Worm (Caenorhabditis elegans) whole organism, early embryonic: ENCODE data around the gene F46H6.5.

ENCODE experiments used
- B0310.2 ChIP-seq: sonication (generic microtip); optimal IDR thresholded peaks from 2 replicates; lab custom pipeline; 2016; ENCODE audit warnings: mild to moderate bottlenecking, missing genetic modification characterization, missing compliant biosample characterization
- F13C5.2 ChIP-seq: sonication (generic microtip); optimal IDR thresholded peaks from 2 replicates; lab custom pipeline; 2017; ENCODE audit warnings: mild to moderate bottlenecking, missing genetic modification characterization, inconsistent platforms, missing compliant biosample characterization
- aly-1 ChIP-seq: sonication (generic microtip); optimal IDR thresholded peaks from 2 replicates; lab custom pipeline; 2016; ENCODE audit warnings: missing genetic modification characterization, missing compliant biosample characterization
- ama-1 ChIP-seq: fragments of 150-350 bp; optimal IDR thresholded peaks from 2 replicates; lab custom pipeline; 2014
- ets-7 ChIP-seq: sonication (generic microtip); optimal IDR thresholded peaks from 2 replicates; lab custom pipeline; 2016; ENCODE audit warnings: missing genotype, missing genetic modification characterization, missing compliant biosample characterization
- flt-1 ChIP-seq: fragments of 200-800 bp; sonication (Bioruptor generic); IDR thresholded peaks from 2 replicates; pipeline ENCODE4 v1.3.6; 2022; ENCODE audit warnings: missing genetic modification characterization, missing compliant biosample characterization
- hmg-4 ChIP-seq: fragments of 200-800 bp; sonication (Bioruptor generic); optimal IDR thresholded peaks from 2 replicates; lab custom pipeline; 2018; ENCODE audit warnings: mild to moderate bottlenecking, missing genetic modification characterization, missing compliant biosample characterization
- pes-1 ChIP-seq: fragments of 200-800 bp; sonication (Bioruptor generic); IDR thresholded peaks from 2 replicates; pipeline ENCODE4 v1.3.6; 2022; ENCODE audit warnings: missing genetic modification reagents, missing genetic modification characterization, missing compliant biosample characterization
- tbx-11 ChIP-seq: fragments of 200-800 bp; sonication (Bioruptor generic); IDR thresholded peaks from 2 replicates; pipeline ENCODE4 v1.3.6; 2022; ENCODE audit warnings: missing genetic modification characterization, missing compliant biosample characterization
- tbx-37 ChIP-seq: fragments of 200-800 bp; sonication (Bioruptor generic); conservative IDR thresholded peaks from 2 replicates; pipeline ENCODE4 v1.3.6; 2022; ENCODE audit warnings: missing genetic modification reagents, missing genetic modification characterization, missing compliant biosample characterization

DNA sequence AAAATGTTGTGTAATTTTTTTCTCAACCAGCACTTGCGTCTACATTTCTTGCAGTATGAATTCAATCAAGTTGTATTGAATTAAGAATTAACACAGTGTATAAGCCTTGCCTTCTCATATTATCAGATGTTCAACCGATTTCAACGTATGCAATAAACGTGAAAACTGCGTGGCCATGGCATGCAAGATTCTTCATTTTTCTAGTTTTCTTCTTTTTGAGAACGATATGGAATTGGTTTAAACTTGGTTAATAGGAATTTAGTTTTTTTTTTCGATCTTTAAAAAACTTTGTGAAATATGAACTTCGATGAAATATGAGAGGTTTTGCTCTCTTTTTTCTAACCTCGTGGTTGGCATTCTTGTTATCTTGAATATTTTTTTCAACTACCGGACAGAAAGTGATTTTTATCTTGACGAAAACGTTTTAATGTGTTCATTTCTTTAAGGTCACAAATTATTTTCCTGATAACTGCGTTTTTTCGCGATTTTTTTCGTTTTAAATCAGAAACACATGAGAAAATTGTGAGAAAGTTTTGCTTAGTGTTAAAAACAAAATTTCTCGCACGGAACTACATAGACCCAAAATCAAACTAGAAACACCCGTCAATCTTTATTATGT is 38.5 kb upstream of the F46H6.5 start:
- no peak for TF ChIP-seq hmg-4
- TF ChIP-seq ama-1: no peak
- TF ChIP-seq tbx-37 (GFP tag; lab: Robert Waterston, UW): no peak
- no peak for TF ChIP-seq F13C5.2 (tag; lab: Kevin White, UChicago)
- no peak for TF ChIP-seq B0310.2 (tag; lab: Kevin White, UChicago)
- TF ChIP-seq pes-1: no peak
- TF ChIP-seq flt-1: no peak
- no peak for TF ChIP-seq tbx-11 (GFP tag; lab: Robert Waterston, UW)
- no peak for TF ChIP-seq aly-1
- no peak for TF ChIP-seq ets-7
